Fruit fly (Drosophila melanogaster) whole organism, pupa: ENCODE results near the gene hng3.
A peak's percentile ranks its signal among the peaks of the same experiment; 100 is the strongest.

Source experiments
- CG10348 ChIP-seq: fragments of 200-800 bp; sonication (Bioruptor generic); IDR thresholded peaks from 2 replicates; pipeline ENCODE4 v1.3.6; 2022; ENCODE audit warnings: missing biosample characterization, missing genetic modification characterization
- CG12605 ChIP-seq: fragments of 200-800 bp; sonication (Bioruptor generic); IDR thresholded peaks from 2 replicates; pipeline ENCODE4 v1.3.6; 2022; ENCODE audit warnings: missing biosample characterization, missing genetic modification characterization
- CG13204 ChIP-seq: fragments of 200-800 bp; sonication (Bioruptor generic); optimal IDR thresholded peaks from 2 replicates; lab custom pipeline; 2018; ENCODE audit warnings: missing biosample characterization, mild to moderate bottlenecking, missing genetic modification characterization, moderate library complexity
- CG14655 ChIP-seq: fragments of 200-800 bp; sonication (Bioruptor generic); optimal IDR thresholded peaks from 3 replicates; lab custom pipeline; 2017; ENCODE audit warnings: mild to moderate bottlenecking, missing biosample characterization, missing genetic modification reagents, missing genetic modification characterization
- CG15710 ChIP-seq: fragments of 200-800 bp; sonication (Bioruptor generic); optimal IDR thresholded peaks from 2 replicates; lab custom pipeline; 2018; ENCODE audit warnings: missing biosample characterization, mild to moderate bottlenecking, missing genetic modification characterization, moderate library complexity
- CG17806 ChIP-seq: fragments of 200-800 bp; sonication (Bioruptor generic); optimal IDR thresholded peaks from 2 replicates; lab custom pipeline; 2018; ENCODE audit warnings: missing biosample characterization, mild to moderate bottlenecking, missing genetic modification characterization, moderate library complexity
- CG32121 ChIP-seq: fragments of 200-800 bp; sonication (Bioruptor generic); IDR thresholded peaks from 2 replicates; pipeline ENCODE4 v1.3.6; 2022; ENCODE audit warnings: missing biosample characterization, missing genetic modification characterization
- CG34367 ChIP-seq: fragments of 200-800 bp; sonication (Bioruptor generic); optimal IDR thresholded peaks from 2 replicates; lab custom pipeline; 2018; ENCODE audit warnings: missing biosample characterization, mild to moderate bottlenecking, missing genetic modification characterization
- CG4496 ChIP-seq: fragments of 200-800 bp; sonication (Bioruptor generic); IDR thresholded peaks from 3 replicates; pipeline ENCODE4 v1.3.6; 2022; ENCODE audit warnings: missing biosample characterization, missing genetic modification characterization
- CG8159 ChIP-seq: fragments of 200-800 bp; sonication (Bioruptor generic); optimal IDR thresholded peaks from 3 replicates; lab custom pipeline; 2018; ENCODE audit warnings: missing biosample characterization, mild to moderate bottlenecking, missing genetic modification characterization, moderate library complexity
- CG8301 ChIP-seq: fragments of 200-800 bp; sonication (Bioruptor generic); optimal IDR thresholded peaks from 2 replicates; lab custom pipeline; 2018; ENCODE audit warnings: missing biosample characterization, mild to moderate bottlenecking, missing genetic modification characterization
- CG9948 ChIP-seq: fragments of 200-800 bp; sonication (Bioruptor generic); optimal IDR thresholded peaks from 2 replicates; lab custom pipeline; 2018; ENCODE audit warnings: missing biosample characterization, mild to moderate bottlenecking, missing genetic modification characterization, moderate library complexity
- D1 ChIP-seq: fragments of 200-800 bp; sonication (Bioruptor generic); optimal IDR thresholded peaks from 2 replicates; lab custom pipeline; 2018; ENCODE audit warnings: missing biosample characterization, mild to moderate bottlenecking, missing genetic modification characterization, moderate library complexity
- EcR ChIP-seq: fragments of 200-800 bp; sonication (Bioruptor generic); optimal IDR thresholded peaks from 3 replicates; lab custom pipeline; 2019; ENCODE audit warnings: missing biosample characterization, missing genetic modification characterization, mild to moderate bottlenecking, moderate library complexity, missing genetic modification reagents
- Ets98B ChIP-seq: fragments of 200-800 bp; sonication (Bioruptor generic); IDR thresholded peaks from 2 replicates; pipeline ENCODE4 v1.3.6; 2022; ENCODE audit warnings: missing biosample characterization, missing genetic modification characterization
- Pif1A ChIP-seq: fragments of 200-800 bp; sonication (Bioruptor generic); optimal IDR thresholded peaks from 3 replicates; lab custom pipeline; 2016; ENCODE audit warnings: missing biosample characterization, missing genetic modification characterization
- Pif1B ChIP-seq: fragments of 200-800 bp; sonication (Bioruptor generic); optimal IDR thresholded peaks from 3 replicates; lab custom pipeline; 2016; ENCODE audit warnings: missing biosample characterization, missing genetic modification characterization
- Snoo ChIP-seq: fragments of 200-800 bp; sonication (Bioruptor generic); optimal IDR thresholded peaks from 3 replicates; lab custom pipeline; 2017; ENCODE audit warnings: missing biosample characterization, mild to moderate bottlenecking, missing genetic modification characterization, inconsistent platforms
- fd96Ca ChIP-seq: fragments of 200-800 bp; sonication (Bioruptor generic); IDR thresholded peaks from 3 replicates; pipeline ENCODE4 v1.3.6; 2022; ENCODE audit warnings: missing biosample characterization, missing genetic modification characterization
- gl ChIP-seq: fragments of 200-800 bp; sonication (Bioruptor generic); optimal IDR thresholded peaks from 2 replicates; lab custom pipeline; 2018; ENCODE audit warnings: missing biosample characterization, mild to moderate bottlenecking, missing genetic modification characterization
- rn ChIP-seq: fragments of 200-800 bp; sonication (Bioruptor generic); IDR thresholded peaks from 2 replicates; pipeline ENCODE4 v1.3.6; 2022; ENCODE audit warnings: missing biosample characterization, missing genetic modification characterization

The hng3 gene

DNA sequence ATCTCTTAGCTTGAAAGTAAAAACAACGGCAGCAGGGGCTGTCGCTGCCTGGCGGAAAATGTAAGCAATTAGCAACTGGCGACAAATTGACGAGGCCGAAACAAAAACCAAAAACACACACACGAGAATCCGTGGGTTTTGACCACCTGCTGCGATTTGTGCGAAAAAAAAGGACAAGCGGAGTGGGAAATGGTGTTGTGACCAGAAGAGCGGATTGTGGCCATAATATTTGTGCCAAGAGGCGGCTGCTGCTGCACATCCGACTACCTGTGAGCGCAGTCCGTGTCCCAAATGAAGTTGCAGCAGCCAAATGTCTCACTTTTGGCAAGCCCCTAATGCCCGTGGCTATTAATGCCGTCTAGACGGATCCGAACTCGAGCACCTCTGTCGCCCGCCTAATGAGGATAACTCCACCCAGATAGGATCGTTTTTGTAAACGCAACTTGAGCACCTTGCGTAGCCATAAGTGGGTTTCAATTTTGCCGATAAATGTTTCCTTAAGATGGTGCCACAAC, 10.9 kb downstream of the hng3 start:
- TF ChIP-seq Snoo (tag; lab: Kevin White, UChicago), result no peak
- no peak for TF ChIP-seq CG8159 (tag; lab: Kevin White, UChicago)
- no peak for TF ChIP-seq CG34367 (tag; lab: Kevin White, UChicago)
- no peak for TF ChIP-seq CG4496 (GFP tag; lab: Robert Waterston, UW)
- TF ChIP-seq Pif1A (GFP tag; lab: Kevin White, UChicago), result no peak
- TF ChIP-seq CG13204 (GFP tag; lab: Kevin White, UChicago), result no peak
- no peak for TF ChIP-seq CG14655
- TF ChIP-seq D1 (tag; lab: Kevin White, UChicago), result no peak
- no peak for TF ChIP-seq CG12605

DNA sequence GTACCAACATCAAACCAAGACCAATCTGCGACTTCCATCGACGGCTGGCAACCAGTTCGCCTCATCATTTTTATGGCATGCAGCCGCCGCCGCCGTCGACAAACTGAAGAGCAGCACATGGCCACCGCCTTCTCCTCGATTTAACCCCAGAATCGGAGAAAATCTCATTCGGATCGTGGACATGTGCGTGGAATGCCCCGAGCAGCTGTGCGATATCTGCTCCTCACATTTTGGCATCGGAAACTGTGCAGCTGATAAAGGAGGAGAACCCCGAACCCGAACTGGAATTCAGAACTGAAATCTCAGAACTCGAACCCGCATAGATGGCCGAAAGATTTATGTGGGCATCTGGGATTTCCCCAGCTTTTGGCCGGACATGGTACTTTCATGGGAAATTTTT, 12.1 kb downstream of the hng3 start:
- TF ChIP-seq D1 (tag; lab: Kevin White, UChicago), result no peak
- no peak for TF ChIP-seq Snoo (tag; lab: Kevin White, UChicago)
- no peak for TF ChIP-seq CG34367 (tag; lab: Kevin White, UChicago)
- no peak for TF ChIP-seq CG14655
- TF ChIP-seq CG8159 (tag; lab: Kevin White, UChicago), result no peak
- TF ChIP-seq CG32121 (GFP tag; lab: Robert Waterston, UW), result no peak

DNA sequence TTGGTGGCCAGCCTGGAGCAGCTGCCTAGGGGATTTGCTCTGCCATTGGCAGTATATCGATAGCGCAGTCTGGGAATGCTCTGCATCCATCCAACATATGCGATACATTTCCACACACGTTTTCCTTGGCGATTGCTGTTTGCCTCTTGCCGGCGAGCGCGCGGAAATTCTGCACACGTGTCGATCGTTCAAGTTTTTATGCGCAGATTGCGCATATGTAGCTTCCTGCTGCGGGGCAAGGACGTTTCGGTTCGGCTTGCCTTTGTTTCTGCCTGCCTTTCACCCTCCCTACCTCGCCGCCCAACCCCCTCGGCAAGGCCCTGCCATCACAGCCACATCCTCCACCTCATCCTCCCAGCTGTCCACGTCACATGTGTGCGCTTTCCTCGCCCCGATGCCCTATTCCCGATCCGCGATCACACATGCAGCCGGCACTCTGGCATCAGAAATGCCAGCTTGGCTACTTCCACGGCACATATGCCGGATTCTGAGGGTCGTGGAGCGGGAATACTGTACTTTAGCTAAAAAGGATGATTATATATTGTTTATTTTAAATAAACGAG, 12.8 kb downstream of the hng3 start:
- TF ChIP-seq CG4496 (GFP tag; lab: Robert Waterston, UW) (peak; percentile 32; the same call in 1 of the 3 replicates), CG13204 (GFP tag; lab: Kevin White, UChicago) (peak; percentile 70), EcR (GFP tag; lab: Kevin White, UChicago) (peak; percentile 21), CG15710 (tag; lab: Kevin White, UChicago) (no peak), D1 (tag; lab: Kevin White, UChicago) (no peak)

DNA sequence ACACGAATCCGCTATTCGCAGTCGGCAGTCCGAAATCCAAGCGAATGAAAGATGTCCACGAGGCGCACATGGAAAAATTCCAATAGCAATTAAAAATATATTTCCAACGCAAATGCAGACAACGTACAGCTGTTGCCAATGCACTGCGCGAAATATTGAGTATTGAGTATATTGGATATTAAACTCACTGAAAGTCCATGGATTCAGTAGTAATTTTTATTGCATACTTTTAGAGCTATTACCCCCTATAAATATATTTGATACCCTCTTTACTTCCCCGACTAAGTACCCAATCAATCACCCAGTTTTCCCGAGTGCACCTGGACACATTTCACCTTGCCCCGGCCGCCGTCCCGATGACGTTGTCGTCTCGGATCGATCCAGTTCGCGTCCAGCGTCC, 13.6 kb downstream of the hng3 start:
- TF ChIP-seq CG10348 (no peak), Ets98B (GFP tag; lab: Robert Waterston, UW) (peak; percentile 88), CG4496 (GFP tag; lab: Robert Waterston, UW) (peak; percentile 80), CG8301 (peak; percentile 88), Pif1B (GFP tag; lab: Kevin White, UChicago) (no peak), CG14655 (peak; percentile 88), fd96Ca (GFP tag; lab: Robert Waterston, UW) (peak; percentile 90), Snoo (tag; lab: Kevin White, UChicago) (no peak), CG8159 (tag; lab: Kevin White, UChicago) (peak; percentile 38), CG9948 (peak; percentile 34), gl (tag; lab: Kevin White, UChicago) (no peak), Pif1A (GFP tag; lab: Kevin White, UChicago) (peak; percentile 61), CG13204 (GFP tag; lab: Kevin White, UChicago) (no peak), EcR (GFP tag; lab: Kevin White, UChicago) (no peak), CG12605 (peak; percentile 70), CG32121 (GFP tag; lab: Robert Waterston, UW) (peak; percentile 84), CG34367 (tag; lab: Kevin White, UChicago) (no peak), rn (GFP tag; lab: Robert Waterston, UW) (peak; percentile 53; the same call in 1 of the 2 replicates), D1 (tag; lab: Kevin White, UChicago) (no peak), CG15710 (tag; lab: Kevin White, UChicago) (peak; percentile 9), CG17806 (tag; lab: Kevin White, UChicago) (peak; percentile 41)

DNA sequence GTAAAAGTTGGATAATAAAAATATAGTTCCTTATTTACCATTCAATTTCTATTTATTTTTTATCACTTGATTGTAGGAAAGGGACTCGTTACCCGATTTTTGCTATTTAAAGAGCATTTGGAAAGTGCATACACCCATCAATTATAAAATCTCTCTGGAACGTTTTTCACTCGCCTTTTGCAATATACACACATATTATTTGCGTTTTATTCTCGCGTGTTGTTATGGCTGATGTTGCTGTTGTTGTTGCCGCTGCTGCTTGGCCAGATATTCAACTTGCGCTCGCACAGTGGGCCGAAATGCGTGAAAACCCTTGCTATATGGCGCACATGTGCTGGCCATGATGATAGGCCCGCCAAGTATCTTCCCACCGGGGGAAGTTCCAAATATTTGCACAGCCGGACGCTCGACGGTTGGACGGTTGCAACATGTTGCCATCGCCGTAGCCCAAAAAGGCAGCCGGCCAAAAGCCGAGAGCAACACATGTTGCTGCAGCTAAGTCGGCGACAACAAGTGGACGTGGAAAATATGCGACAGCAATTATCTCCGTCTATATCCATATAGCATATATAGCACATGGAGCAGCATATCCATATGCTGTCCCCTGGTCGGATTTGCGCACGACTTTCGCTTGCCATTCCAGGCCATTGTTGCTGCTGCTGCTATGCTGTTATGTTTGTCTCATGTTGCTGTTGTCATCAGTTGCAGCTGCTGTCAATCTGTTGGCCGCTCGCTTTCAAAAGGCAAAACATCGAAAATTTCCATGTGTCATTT, 15.7 kb downstream of the hng3 start:
- TF ChIP-seq Pif1B (GFP tag; lab: Kevin White, UChicago), result no peak
- TF ChIP-seq gl (tag; lab: Kevin White, UChicago), result no peak
- TF ChIP-seq CG8159 (tag; lab: Kevin White, UChicago), result peak; percentile 29
- TF ChIP-seq CG13204 (GFP tag; lab: Kevin White, UChicago), result peak; percentile 29
- peak; percentile 46 for TF ChIP-seq CG14655
- peak; percentile 61 for TF ChIP-seq EcR (GFP tag; lab: Kevin White, UChicago)
- TF ChIP-seq CG10348, result no peak
- peak; percentile 22; the same call in 1 of the 2 replicates for TF ChIP-seq CG32121 (GFP tag; lab: Robert Waterston, UW)
- no peak for TF ChIP-seq CG34367 (tag; lab: Kevin White, UChicago)
- no peak for TF ChIP-seq D1 (tag; lab: Kevin White, UChicago)
- TF ChIP-seq CG15710 (tag; lab: Kevin White, UChicago), result no peak
- no peak for TF ChIP-seq rn (GFP tag; lab: Robert Waterston, UW)
- no peak for TF ChIP-seq CG12605
- TF ChIP-seq CG8301, result peak; percentile 1
- peak; percentile 50; the same call in 2 of the 3 replicates for TF ChIP-seq fd96Ca (GFP tag; lab: Robert Waterston, UW)
- TF ChIP-seq Pif1A (GFP tag; lab: Kevin White, UChicago), result no peak
- 0 out of 3 replicates have a peak, but pooled peaks have one; percentile 5 for TF ChIP-seq CG4496 (GFP tag; lab: Robert Waterston, UW)
- TF ChIP-seq CG17806 (tag; lab: Kevin White, UChicago), result no peak
- peak; percentile 9 for TF ChIP-seq CG9948
- TF ChIP-seq Ets98B (GFP tag; lab: Robert Waterston, UW), result no peak
- TF ChIP-seq Snoo (tag; lab: Kevin White, UChicago), result no peak
